Fruit fly (Drosophila melanogaster) whole organism, embryonic: ENCODE data around the gene Tusp.
A peak's percentile ranks its signal among the peaks of the same experiment; 100 is the strongest.

Experiments used
- Atf6 ChIP-seq: fragments of 200-800 bp; sonication (Bioruptor generic); IDR thresholded peaks from 2 replicates; pipeline ENCODE4 v1.3.6; 2022; ENCODE audit warnings: missing biosample characterization, missing genetic modification characterization
- CG12769 ChIP-seq: fragments of 200-800 bp; sonication (Bioruptor generic); optimal IDR thresholded peaks from 2 replicates; lab custom pipeline; 2019; ENCODE audit warnings: missing biosample characterization, mild to moderate bottlenecking, missing genetic modification characterization, moderate library complexity
- CG13424 ChIP-seq: fragments of 200-800 bp; sonication (Bioruptor generic); optimal IDR thresholded peaks from 2 replicates; lab custom pipeline; 2019; ENCODE audit warnings: missing biosample characterization, mild to moderate bottlenecking, missing genetic modification characterization, moderate library complexity
- CG17359 ChIP-seq: fragments of 200-800 bp; sonication (Bioruptor generic); optimal IDR thresholded peaks from 3 replicates; lab custom pipeline; 2018; ENCODE audit warnings: missing biosample characterization, mild to moderate bottlenecking, missing genetic modification characterization, moderate library complexity
- CG30403 ChIP-seq: fragments of 200-800 bp; sonication (Bioruptor generic); optimal IDR thresholded peaks from 3 replicates; lab custom pipeline; 2016; ENCODE audit warnings: missing biosample characterization, missing genetic modification characterization
- CG3407 ChIP-seq: fragments of 200-800 bp; sonication (Bioruptor generic); optimal IDR thresholded peaks from 2 replicates; lab custom pipeline; 2018; ENCODE audit warnings: missing biosample characterization, mild to moderate bottlenecking, missing genetic modification characterization
- CG3838 ChIP-seq: fragments of 200-800 bp; sonication (Bioruptor generic); optimal IDR thresholded peaks from 3 replicates; lab custom pipeline; 2016; ENCODE audit warnings: missing biosample characterization, missing genetic modification characterization
- CG4707 ChIP-seq: fragments of 200-800 bp; sonication (Bioruptor generic); optimal IDR thresholded peaks from 2 replicates; lab custom pipeline; 2018; ENCODE audit warnings: missing biosample characterization, mild to moderate bottlenecking, missing genetic modification characterization, moderate library complexity
- CG4854 ChIP-seq: fragments of 200-800 bp; sonication (Bioruptor generic); optimal IDR thresholded peaks from 2 replicates; lab custom pipeline; 2016; ENCODE audit warnings: missing biosample characterization, missing genetic modification characterization, inconsistent platforms
- CG5245 ChIP-seq: fragments of 200-800 bp; sonication (Bioruptor generic); optimal IDR thresholded peaks from 3 replicates; lab custom pipeline; 2016; ENCODE audit warnings: missing biosample characterization, missing genetic modification characterization
- CG6791 ChIP-seq: fragments of 200-800 bp; sonication (Bioruptor generic); IDR thresholded peaks from 3 replicates; pipeline ENCODE4 v1.3.6; 2022; ENCODE audit warnings: missing biosample characterization, missing genetic modification characterization; ENCODE audit not compliant: partially characterized antibody
- CG6813 ChIP-seq: fragments of 200-800 bp; sonication (Bioruptor generic); optimal IDR thresholded peaks from 2 replicates; lab custom pipeline; 2017; ENCODE audit warnings: missing biosample characterization, missing genetic modification characterization, mild to moderate bottlenecking, moderate library complexity, missing genetic modification reagents
- CG7786 ChIP-seq: fragments of 200-800 bp; sonication (Bioruptor generic); optimal IDR thresholded peaks from 2 replicates; lab custom pipeline; 2016; ENCODE audit warnings: missing biosample characterization, missing genetic modification characterization
- D ChIP-seq, 2 experiments: fragments of 200-800 bp in 1 of 2; fragments of >200 bp in 1 of 2; sonication (Bioruptor generic) in 1 of 2; optimal IDR thresholded peaks; 2 replicates in 1 of 2; 3 replicates in 1 of 2; lab custom pipeline; 2017; ENCODE audit warnings: mild to moderate bottlenecking in 1 of 2, missing biosample characterization in 1 of 2, missing genetic modification characterization in 1 of 2, missing genetic modification reagents in 1 of 2
- Deaf1 ChIP-seq: fragments of 200-800 bp; optimal IDR thresholded peaks from 3 replicates; lab custom pipeline; 2019; ENCODE audit warnings: missing biosample characterization, mild to moderate bottlenecking, missing genetic modification characterization, moderate library complexity
- Dll ChIP-seq: fragments of 200-800 bp; sonication (Bioruptor generic); IDR thresholded peaks from 4 replicates; pipeline ENCODE4 v1.3.6; 2022; ENCODE audit warnings: missing biosample characterization, missing genetic modification characterization; ENCODE audit not compliant: partially characterized antibody
- Dref ChIP-seq: fragments of 200-800 bp; sonication (Bioruptor generic); IDR thresholded peaks from 2 replicates; pipeline ENCODE4 v1.3.6; 2022; ENCODE audit warnings: missing biosample characterization, missing genetic modification characterization
- Ets97D ChIP-seq: fragments of 200-800 bp; sonication (Bioruptor generic); optimal IDR thresholded peaks from 3 replicates; lab custom pipeline; 2016; ENCODE audit warnings: missing biosample characterization, missing genetic modification characterization
- Fer2 ChIP-seq: fragments of 200-800 bp; sonication (Bioruptor generic); optimal IDR thresholded peaks from 2 replicates; lab custom pipeline; 2018; ENCODE audit warnings: missing biosample characterization, mild to moderate bottlenecking, missing genetic modification characterization, moderate library complexity
- H15 ChIP-seq: fragments of 200-800 bp; sonication (Bioruptor generic); IDR thresholded peaks from 3 replicates; pipeline ENCODE4 v1.3.6; 2022; ENCODE audit warnings: missing biosample characterization, missing genetic modification characterization
- Lim3 ChIP-seq: fragments of 200-800 bp; sonication (Bioruptor generic); IDR thresholded peaks from 2 replicates; pipeline ENCODE4 v1.3.6; 2022; ENCODE audit warnings: missing biosample characterization, missing genetic modification characterization
- Max ChIP-seq: fragments of 200-800 bp; sonication (Bioruptor generic); optimal IDR thresholded peaks from 2 replicates; lab custom pipeline; 2016; ENCODE audit warnings: missing biosample characterization, mild to moderate bottlenecking, missing genetic modification characterization
- Oaz ChIP-seq: fragments of 200-800 bp; sonication (Bioruptor generic); IDR thresholded peaks from 2 replicates; pipeline ENCODE4 v1.3.6; 2022; ENCODE audit warnings: missing biosample characterization, missing genetic modification characterization
- PHDP ChIP-seq: fragments of 200-800 bp; sonication (Bioruptor generic); optimal IDR thresholded peaks from 3 replicates; lab custom pipeline; 2018; ENCODE audit warnings: missing biosample characterization, mild to moderate bottlenecking, missing genetic modification characterization, moderate library complexity
- Sry-β ChIP-seq: fragments of 200-800 bp; sonication (Bioruptor generic); optimal IDR thresholded peaks from 2 replicates; lab custom pipeline; 2018; ENCODE audit warnings: missing biosample characterization, mild to moderate bottlenecking, missing genetic modification characterization, moderate library complexity
- abd-A ChIP-seq: fragments of 200-800 bp; sonication (Bioruptor generic); optimal IDR thresholded peaks from 3 replicates; lab custom pipeline; 2019; ENCODE audit warnings: missing biosample characterization, mild to moderate bottlenecking, missing genetic modification characterization, moderate library complexity
- ash1 ChIP-seq: fragments of 200-800 bp; sonication (Bioruptor generic); optimal IDR thresholded peaks from 2 replicates; lab custom pipeline; 2018; ENCODE audit warnings: missing biosample characterization, mild to moderate bottlenecking, missing genetic modification characterization
- bab2 ChIP-seq: fragments of 200-800 bp; sonication (Bioruptor generic); optimal IDR thresholded peaks from 2 replicates; lab custom pipeline; 2016; ENCODE audit warnings: missing biosample characterization, missing genetic modification characterization
- bsh ChIP-seq, 2 experiments: fragments of 200-800 bp; sonication (Bioruptor generic); optimal IDR thresholded peaks; 2 replicates each; lab custom pipeline; 2017 to 2018; ENCODE audit warnings: mild to moderate bottlenecking in 2 of 2, missing biosample characterization in 2 of 2, missing genetic modification characterization in 2 of 2, moderate library complexity in 1 of 2
- chinmo ChIP-seq: fragments of 200-800 bp; sonication (Bioruptor generic); IDR thresholded peaks from 4 replicates; pipeline ENCODE4 v1.3.6; 2022; ENCODE audit warnings: missing biosample characterization, missing genetic modification characterization; ENCODE audit not compliant: partially characterized antibody
- crol ChIP-seq: fragments of 200-800 bp; sonication (Bioruptor generic); IDR thresholded peaks from 2 replicates; pipeline ENCODE4 v1.3.6; 2022; ENCODE audit warnings: missing biosample characterization, missing genetic modification characterization
- crp ChIP-seq, 2 experiments: fragments of 200-800 bp; sonication (Bioruptor generic); optimal IDR thresholded peaks; 2 replicates in 1 of 2; 3 replicates in 1 of 2; lab custom pipeline; 2017; ENCODE audit warnings: missing biosample characterization in 2 of 2, missing genetic modification characterization in 2 of 2, mild to moderate bottlenecking in 1 of 2, moderate library complexity in 1 of 2
- cwo ChIP-seq: fragments of 200-800 bp; sonication (Bioruptor generic); optimal IDR thresholded peaks from 3 replicates; lab custom pipeline; 2017; ENCODE audit warnings: missing biosample characterization, missing genetic modification characterization, mild to moderate bottlenecking, moderate library complexity, missing genetic modification reagents
- dimm ChIP-seq: fragments of 200-800 bp; sonication (Bioruptor generic); IDR thresholded peaks from 2 replicates; pipeline ENCODE4 v1.3.6; 2022; ENCODE audit warnings: missing biosample characterization, missing genetic modification characterization
- eve ChIP-seq, 2 experiments: fragments of >200 bp; optimal IDR thresholded peaks; 2 replicates each; lab custom pipeline; 2017; ENCODE audit warnings: missing biosample characterization in 2 of 2, missing genetic modification characterization in 2 of 2
- fru ChIP-seq: fragments of >200 bp; optimal IDR thresholded peaks from 2 replicates; lab custom pipeline; 2017
- gem ChIP-seq: fragments of 200-800 bp; sonication (Bioruptor generic); optimal IDR thresholded peaks from 2 replicates; lab custom pipeline; 2019; ENCODE audit warnings: missing biosample characterization, mild to moderate bottlenecking, missing genetic modification characterization, moderate library complexity
- gt ChIP-seq: fragments of 200-800 bp; sonication (Bioruptor generic); IDR thresholded peaks from 2 replicates; pipeline ENCODE4 v1.3.6; 2022; ENCODE audit warnings: missing biosample characterization, missing genetic modification characterization
- hkb ChIP-seq, 2 experiments: fragments of 200-800 bp in 1 of 2; fragments of >200 bp in 1 of 2; sonication (Bioruptor generic) in 1 of 2; IDR thresholded peaks in 1 of 2; optimal IDR thresholded peaks in 1 of 2; 2 replicates each; pipeline versions ENCODE4 v1.3.6 to Lab custom; 2017 to 2022; ENCODE audit warnings: missing biosample characterization in 1 of 2, missing genetic modification characterization in 1 of 2
- mirr ChIP-seq: fragments of 200-800 bp; sonication (Bioruptor generic); optimal IDR thresholded peaks from 3 replicates; lab custom pipeline; 2018; ENCODE audit warnings: missing biosample characterization, mild to moderate bottlenecking, missing genetic modification characterization
- org-1 ChIP-seq: fragments of 200-800 bp; sonication (Bioruptor generic); optimal IDR thresholded peaks from 2 replicates; lab custom pipeline; 2017; ENCODE audit warnings: missing biosample characterization, missing genetic modification characterization
- pfk ChIP-seq: fragments of 200-800 bp; sonication (Bioruptor generic); optimal IDR thresholded peaks from 2 replicates; lab custom pipeline; 2018; ENCODE audit warnings: missing biosample characterization, mild to moderate bottlenecking, missing genetic modification characterization, moderate library complexity
- pho ChIP-seq: fragments of 200-800 bp; sonication (Bioruptor generic); optimal IDR thresholded peaks from 2 replicates; lab custom pipeline; 2016; ENCODE audit warnings: missing biosample characterization, missing genetic modification characterization
- ro ChIP-seq: fragments of 200-800 bp; sonication (Bioruptor generic); IDR thresholded peaks from 2 replicates; pipeline ENCODE4 v1.3.6; 2022; ENCODE audit warnings: missing biosample characterization, missing genetic modification characterization
- sc ChIP-seq, 3 experiments: fragments of >200 bp in 2 of 3; fragments of 200-800 bp in 1 of 3; sonication (Bioruptor generic) in 1 of 3; optimal IDR thresholded peaks; 2 replicates in 2 of 3; 3 replicates in 1 of 3; lab custom pipeline; 2017; ENCODE audit warnings: mild to moderate bottlenecking in 1 of 3, missing biosample characterization in 1 of 3, missing genetic modification characterization in 1 of 3, missing genetic modification reagents in 1 of 3
- scrt ChIP-seq: fragments of 200-800 bp; sonication (Bioruptor generic); optimal IDR thresholded peaks from 2 replicates; lab custom pipeline; 2018; ENCODE audit warnings: missing biosample characterization, mild to moderate bottlenecking, missing genetic modification characterization, moderate library complexity
- sd ChIP-seq: fragments of 200-800 bp; sonication (Bioruptor generic); optimal IDR thresholded peaks from 3 replicates; lab custom pipeline; 2018; ENCODE audit warnings: missing biosample characterization, mild to moderate bottlenecking, missing genetic modification characterization, moderate library complexity
- sob ChIP-seq: fragments of 200-800 bp; sonication (Bioruptor generic); IDR thresholded peaks from 2 replicates; pipeline ENCODE4 v1.3.6; 2022; ENCODE audit warnings: missing biosample characterization, missing genetic modification characterization
- wdn ChIP-seq: fragments of 200-800 bp; sonication (Bioruptor generic); IDR thresholded peaks from 2 replicates; pipeline ENCODE4 v1.3.6; 2022; ENCODE audit warnings: missing biosample characterization, missing genetic modification characterization

The Tusp gene

dm6 chr3R:27579422-27579821, 28.3 kb upstream of the Tusp start (continued):
- TF ChIP-seq CG3407 (GFP tag; lab: Kevin White, UChicago) (no peak), hkb (optimal IDR thresholded peaks at IDR 0.05; lab: Kevin White, UChicago) (no peak), hkb (GFP tag; IDR thresholded peaks at IDR 0.05; lab: Robert Waterston, UW) (no peak), Sry-β (GFP tag; lab: Kevin White, UChicago) (no peak), pfk (GFP tag; lab: Kevin White, UChicago) (no peak), mirr (GFP tag; lab: Kevin White, UChicago) (peak; percentile 17), CG4707 (GFP tag; lab: Kevin White, UChicago) (no peak), Ets97D (GFP tag; lab: Kevin White, UChicago) (no peak), CG3838 (GFP tag; lab: Kevin White, UChicago) (no peak), fru (lab: Kevin White, UChicago) (no peak), CG7786 (GFP tag; lab: Kevin White, UChicago) (no peak), scrt (GFP tag; lab: Kevin White, UChicago) (no peak), bab2 (GFP tag; lab: Kevin White, UChicago) (no peak), Oaz (GFP tag; lab: Robert Waterston, UW) (no peak), org-1 (GFP tag; lab: Kevin White, UChicago) (no peak), gem (tag; lab: Kevin White, UChicago) (no peak), Atf6 (GFP tag; lab: Robert Waterston, UW) (no peak), sd (tag; lab: Kevin White, UChicago) (peak; percentile 35), sc (optimal IDR thresholded peaks at IDR 0.05; lab: Kevin White, UChicago) (no peak), sc (GFP tag; optimal IDR thresholded peaks at IDR 0.05; lab: Kevin White, UChicago) (no peak), CG4854 (GFP tag; lab: Kevin White, UChicago) (no peak), H15 (GFP tag; lab: Robert Waterston, UW) (no peak), gt (GFP tag; lab: Robert Waterston, UW) (no peak), CG13424 (no peak), Dll (GFP tag; lab: Robert Waterston, UW) (0 out of 4 replicates have a peak, but pooled peaks have one; percentile 28), wdn (no peak), cwo (GFP tag; lab: Kevin White, UChicago) (peak; percentile 1), ash1 (GFP tag; lab: Kevin White, UChicago) (no peak), crp (GFP tag; optimal IDR thresholded peaks at IDR 0.05; lab: Kevin White, UChicago) (no peak), pho (no peak), Lim3 (GFP tag; lab: Robert Waterston, UW) (no peak), CG17359 (tag; lab: Kevin White, UChicago) (no peak), Max (GFP tag; lab: Kevin White, UChicago) (no peak), sob (GFP tag; lab: Robert Waterston, UW) (no peak), Dref (GFP tag; lab: Robert Waterston, UW) (no peak), dimm (GFP tag; lab: Robert Waterston, UW) (no peak), D (optimal IDR thresholded peaks at IDR 0.05; lab: Kevin White, UChicago) (no peak), D (GFP tag; optimal IDR thresholded peaks at IDR 0.05; lab: Kevin White, UChicago) (no peak), CG5245 (GFP tag; lab: Kevin White, UChicago) (no peak), CG12769 (tag; lab: Kevin White, UChicago) (peak; percentile 2), ro (GFP tag; lab: Robert Waterston, UW) (no peak), PHDP (no peak), Deaf1 (no peak), chinmo (GFP tag; lab: Robert Waterston, UW) (0 out of 4 replicates have a peak, but pooled peaks have one; percentile 53), abd-A (tag; lab: Kevin White, UChicago) (no peak), CG6813 (no peak), eve (GFP tag; optimal IDR thresholded peaks at IDR 0.05; lab: Kevin White, UChicago) (no peak), CG30403 (no peak), crol (GFP tag; lab: Robert Waterston, UW) (peak; percentile 41), Fer2 (no peak), CG6791 (no peak), bsh (GFP tag; optimal IDR thresholded peaks at IDR 0.05; lab: Kevin White, UChicago) (no peak)
